Fruit fly (Drosophila melanogaster) whole organism, embryonic: ENCODE measurements around the gene Obp93a.

Experiments
- Adf1 ChIP-seq: fragments of 200-800 bp; sonication (Bioruptor generic); IDR thresholded peaks from 2 replicates; pipeline ENCODE4 v1.3.6; 2022; ENCODE audit warnings: missing biosample characterization, missing genetic modification characterization
- BEAF-32 ChIP-seq: fragments of 200-800 bp; sonication (Bioruptor generic); optimal IDR thresholded peaks from 3 replicates; lab custom pipeline; 2017; ENCODE audit warnings: missing biosample characterization, missing genetic modification characterization, mild to moderate bottlenecking, moderate library complexity, missing genetic modification reagents
- CG10366 ChIP-seq: fragments of 200-800 bp; sonication (Bioruptor generic); IDR thresholded peaks from 2 replicates; pipeline ENCODE4 v1.3.6; 2022; ENCODE audit warnings: missing biosample characterization, missing genetic modification characterization
- CG10462 ChIP-seq: fragments of 200-800 bp; sonication (Bioruptor generic); optimal IDR thresholded peaks from 2 replicates; lab custom pipeline; 2016; ENCODE audit warnings: missing biosample characterization, missing genetic modification characterization
- CG11695 ChIP-seq: fragments of 200-800 bp; sonication (Bioruptor generic); IDR thresholded peaks from 3 replicates; pipeline ENCODE4 v1.3.6; 2022; ENCODE audit warnings: missing biosample characterization, missing genetic modification characterization
- CG12769 ChIP-seq: fragments of 200-800 bp; sonication (Bioruptor generic); optimal IDR thresholded peaks from 2 replicates; lab custom pipeline; 2019; ENCODE audit warnings: missing biosample characterization, mild to moderate bottlenecking, missing genetic modification characterization, moderate library complexity
- CG13287 ChIP-seq: fragments of 200-800 bp; sonication (Bioruptor generic); IDR thresholded peaks from 2 replicates; pipeline ENCODE4 v1.3.6; 2022; ENCODE audit warnings: missing biosample characterization, missing genetic modification characterization; ENCODE audit not compliant: partially characterized antibody
- CG16813 ChIP-seq: fragments of 200-800 bp; sonication (Bioruptor generic); IDR thresholded peaks from 3 replicates; pipeline ENCODE4 v1.3.6; 2022; ENCODE audit warnings: missing biosample characterization, missing genetic modification characterization; ENCODE audit not compliant: partially characterized antibody
- CG17361 ChIP-seq: fragments of 200-800 bp; sonication (Bioruptor generic); IDR thresholded peaks from 3 replicates; pipeline ENCODE4 v1.3.6; 2022; ENCODE audit warnings: missing biosample characterization, missing genetic modification characterization
- CG17612 ChIP-seq: fragments of 200-800 bp; sonication (Bioruptor generic); IDR thresholded peaks from 2 replicates; pipeline ENCODE4 v1.3.6; 2022; ENCODE audit warnings: missing biosample characterization, missing genetic modification characterization
- CG18262 ChIP-seq: fragments of 200-800 bp; optimal IDR thresholded peaks from 3 replicates; lab custom pipeline; 2019; ENCODE audit warnings: missing biosample characterization, mild to moderate bottlenecking, missing genetic modification characterization, moderate library complexity
- CG2678 ChIP-seq: fragments of 200-800 bp; sonication (Bioruptor generic); optimal IDR thresholded peaks from 3 replicates; lab custom pipeline; 2019; ENCODE audit warnings: missing biosample characterization, mild to moderate bottlenecking, missing genetic modification characterization, moderate library complexity
- CG3281 ChIP-seq: fragments of 200-800 bp; sonication (Bioruptor generic); optimal IDR thresholded peaks from 3 replicates; lab custom pipeline; 2017; ENCODE audit warnings: missing biosample characterization, mild to moderate bottlenecking, missing genetic modification characterization
- CG3407 ChIP-seq: fragments of 200-800 bp; sonication (Bioruptor generic); optimal IDR thresholded peaks from 2 replicates; lab custom pipeline; 2018; ENCODE audit warnings: missing biosample characterization, mild to moderate bottlenecking, missing genetic modification characterization
- CG7928 ChIP-seq: fragments of 200-800 bp; sonication (Bioruptor generic); optimal IDR thresholded peaks from 2 replicates; lab custom pipeline; 2017; ENCODE audit warnings: missing biosample characterization, mild to moderate bottlenecking, missing genetic modification characterization
- CG7963 ChIP-seq: fragments of 200-800 bp; sonication (Bioruptor generic); IDR thresholded peaks from 3 replicates; pipeline ENCODE4 v1.3.6; 2022; ENCODE audit warnings: missing biosample characterization, missing genetic modification characterization; ENCODE audit not compliant: partially characterized antibody
- CG7987 ChIP-seq: fragments of 200-800 bp; sonication (Bioruptor generic); optimal IDR thresholded peaks from 2 replicates; lab custom pipeline; 2018; ENCODE audit warnings: missing biosample characterization, mild to moderate bottlenecking, missing genetic modification characterization, moderate library complexity
- CG9727 ChIP-seq: fragments of 200-800 bp; sonication (Bioruptor generic); optimal IDR thresholded peaks from 3 replicates; lab custom pipeline; 2017; ENCODE audit warnings: missing biosample characterization, mild to moderate bottlenecking, missing genetic modification characterization
- Chrac-16 ChIP-seq: fragments of 200-800 bp; sonication (Bioruptor generic); optimal IDR thresholded peaks from 3 replicates; lab custom pipeline; 2016; ENCODE audit warnings: missing biosample characterization, missing genetic modification characterization
- Dfd ChIP-seq, 2 experiments: fragments of >200 bp; optimal IDR thresholded peaks; 2 replicates each; lab custom pipeline; 2017; ENCODE audit warnings: missing biosample characterization in 2 of 2, missing genetic modification characterization in 2 of 2
- Dp ChIP-seq: fragments of 200-800 bp; sonication (Bioruptor generic); optimal IDR thresholded peaks from 2 replicates; lab custom pipeline; 2018; ENCODE audit warnings: missing biosample characterization, mild to moderate bottlenecking, missing genetic modification characterization, moderate library complexity
- Hand ChIP-seq: fragments of 200-800 bp; sonication (Bioruptor generic); optimal IDR thresholded peaks from 2 replicates; lab custom pipeline; 2017; ENCODE audit warnings: mild to moderate bottlenecking, missing biosample characterization, missing genetic modification reagents, missing genetic modification characterization
- MTF-1 ChIP-seq: fragments of 200-800 bp; sonication (Bioruptor generic); optimal IDR thresholded peaks from 2 replicates; lab custom pipeline; 2018; ENCODE audit warnings: missing biosample characterization, mild to moderate bottlenecking, missing genetic modification characterization, borderline replicate concordance
- Nf-YC ChIP-seq: fragments of 200-800 bp; optimal IDR thresholded peaks from 3 replicates; lab custom pipeline; 2019; ENCODE audit warnings: missing biosample characterization, mild to moderate bottlenecking, missing genetic modification characterization, moderate library complexity
- NfI ChIP-seq: fragments of 200-800 bp; sonication (Bioruptor generic); optimal IDR thresholded peaks from 3 replicates; lab custom pipeline; 2018; ENCODE audit warnings: missing biosample characterization, mild to moderate bottlenecking, missing genetic modification characterization, moderate library complexity
- Rfx ChIP-seq: fragments of 200-800 bp; sonication (Bioruptor generic); IDR thresholded peaks from 2 replicates; pipeline ENCODE4 v1.3.6; 2022; ENCODE audit warnings: missing biosample characterization, missing genetic modification characterization
- Sin3A ChIP-seq: fragments of >200 bp; optimal IDR thresholded peaks from 2 replicates; lab custom pipeline; 2018
- Trl ChIP-seq, 3 experiments: fragments of >200 bp in 2 of 3; fragments of 200-800 bp in 1 of 3; sonication (Bioruptor generic) in 1 of 3; optimal IDR thresholded peaks; 2 replicates in 1 of 3; 3 replicates in 2 of 3; lab custom pipeline; 2016 to 2017; ENCODE audit warnings: missing biosample characterization in 1 of 3, missing genetic modification characterization in 1 of 3
- ab ChIP-seq: fragments of 200-800 bp; sonication (Bioruptor generic); optimal IDR thresholded peaks from 2 replicates; lab custom pipeline; 2016; ENCODE audit warnings: missing biosample characterization, missing genetic modification characterization
- chn ChIP-seq: fragments of 200-800 bp; sonication (Bioruptor generic); optimal IDR thresholded peaks from 2 replicates; lab custom pipeline; 2016; ENCODE audit warnings: missing biosample characterization, missing genetic modification characterization
- corto ChIP-seq: fragments of 200-800 bp; sonication (Bioruptor generic); optimal IDR thresholded peaks from 2 replicates; lab custom pipeline; 2016; ENCODE audit warnings: missing biosample characterization, mild to moderate bottlenecking, missing genetic modification characterization, moderate library complexity
- crol ChIP-seq: fragments of 200-800 bp; sonication (Bioruptor generic); IDR thresholded peaks from 2 replicates; pipeline ENCODE4 v1.3.6; 2022; ENCODE audit warnings: missing biosample characterization, missing genetic modification characterization
- crp ChIP-seq, 2 experiments: fragments of 200-800 bp; sonication (Bioruptor generic); optimal IDR thresholded peaks; 2 replicates in 1 of 2; 3 replicates in 1 of 2; lab custom pipeline; 2017; ENCODE audit warnings: missing biosample characterization in 2 of 2, missing genetic modification characterization in 2 of 2, mild to moderate bottlenecking in 1 of 2, moderate library complexity in 1 of 2
- cwo ChIP-seq: fragments of 200-800 bp; sonication (Bioruptor generic); optimal IDR thresholded peaks from 3 replicates; lab custom pipeline; 2017; ENCODE audit warnings: missing biosample characterization, missing genetic modification characterization, mild to moderate bottlenecking, moderate library complexity, missing genetic modification reagents
- dysf ChIP-seq: fragments of 200-800 bp; sonication (Bioruptor generic); IDR thresholded peaks from 3 replicates; pipeline ENCODE4 v1.3.6; 2022; ENCODE audit warnings: missing biosample characterization, missing genetic modification characterization
- fd64A ChIP-seq: fragments of 200-800 bp; sonication (Bioruptor generic); optimal IDR thresholded peaks from 3 replicates; lab custom pipeline; 2018; ENCODE audit warnings: missing biosample characterization, mild to moderate bottlenecking, missing genetic modification characterization
- fu2 ChIP-seq: fragments of 200-800 bp; sonication (Bioruptor generic); optimal IDR thresholded peaks from 2 replicates; lab custom pipeline; 2016; ENCODE audit warnings: missing biosample characterization, missing genetic modification characterization
- ken ChIP-seq: fragments of 200-800 bp; sonication (Bioruptor generic); IDR thresholded peaks from 3 replicates; pipeline ENCODE4 v1.3.6; 2022; ENCODE audit warnings: missing biosample characterization, missing genetic modification characterization
- lola ChIP-seq, 3 experiments: fragments of >200 bp in 2 of 3; fragments of 200-800 bp in 1 of 3; sonication (Bioruptor generic) in 1 of 3; optimal IDR thresholded peaks; 2 replicates each; lab custom pipeline; 2017 to 2019; ENCODE audit warnings: missing biosample characterization in 3 of 3, missing genetic modification characterization in 3 of 3, mild to moderate bottlenecking in 1 of 3, moderate library complexity in 1 of 3
- lov ChIP-seq, 2 experiments: fragments of 200-800 bp in 1 of 2; fragments of >200 bp in 1 of 2; sonication (Bioruptor generic) in 1 of 2; IDR thresholded peaks in 1 of 2; optimal IDR thresholded peaks in 1 of 2; 2 replicates in 1 of 2; 3 replicates in 1 of 2; pipeline versions ENCODE4 v1.3.6 to Lab custom; 2017 to 2022; ENCODE audit warnings: missing biosample characterization in 1 of 2, missing genetic modification characterization in 1 of 2
- nmo ChIP-seq: fragments of 200-800 bp; sonication (Bioruptor generic); optimal IDR thresholded peaks from 2 replicates; lab custom pipeline; 2018; ENCODE audit warnings: missing biosample characterization, mild to moderate bottlenecking, missing genetic modification characterization, moderate library complexity
- rib ChIP-seq: fragments of 200-800 bp; sonication (Bioruptor generic); IDR thresholded peaks from 2 replicates; pipeline ENCODE4 v1.3.6; 2022; ENCODE audit warnings: missing biosample characterization, missing genetic modification characterization
- ro ChIP-seq: fragments of 200-800 bp; sonication (Bioruptor generic); IDR thresholded peaks from 2 replicates; pipeline ENCODE4 v1.3.6; 2022; ENCODE audit warnings: missing biosample characterization, missing genetic modification characterization
- sd ChIP-seq: fragments of 200-800 bp; sonication (Bioruptor generic); optimal IDR thresholded peaks from 3 replicates; lab custom pipeline; 2018; ENCODE audit warnings: missing biosample characterization, mild to moderate bottlenecking, missing genetic modification characterization, moderate library complexity
- so ChIP-seq: fragments of 200-800 bp; sonication (Bioruptor generic); IDR thresholded peaks from 3 replicates; pipeline ENCODE4 v1.3.6; 2022; ENCODE audit warnings: missing biosample characterization, missing genetic modification characterization
- sob ChIP-seq: fragments of 200-800 bp; sonication (Bioruptor generic); IDR thresholded peaks from 2 replicates; pipeline ENCODE4 v1.3.6; 2022; ENCODE audit warnings: missing biosample characterization, missing genetic modification characterization
- stc ChIP-seq: fragments of 200-800 bp; sonication (Bioruptor generic); IDR thresholded peaks from 2 replicates; pipeline ENCODE4 v1.3.6; 2022; ENCODE audit warnings: missing biosample characterization, missing genetic modification characterization
- stwl ChIP-seq: fragments of 200-800 bp; sonication (Bioruptor generic); optimal IDR thresholded peaks from 3 replicates; lab custom pipeline; 2018; ENCODE audit warnings: missing biosample characterization, mild to moderate bottlenecking, missing genetic modification characterization, moderate library complexity
- zfh1 ChIP-seq: fragments of 200-800 bp; sonication (Bioruptor generic); IDR thresholded peaks from 3 replicates; pipeline ENCODE4 v1.3.6; 2022; ENCODE audit warnings: missing biosample characterization, missing genetic modification characterization

Obp93a gene

DNA sequence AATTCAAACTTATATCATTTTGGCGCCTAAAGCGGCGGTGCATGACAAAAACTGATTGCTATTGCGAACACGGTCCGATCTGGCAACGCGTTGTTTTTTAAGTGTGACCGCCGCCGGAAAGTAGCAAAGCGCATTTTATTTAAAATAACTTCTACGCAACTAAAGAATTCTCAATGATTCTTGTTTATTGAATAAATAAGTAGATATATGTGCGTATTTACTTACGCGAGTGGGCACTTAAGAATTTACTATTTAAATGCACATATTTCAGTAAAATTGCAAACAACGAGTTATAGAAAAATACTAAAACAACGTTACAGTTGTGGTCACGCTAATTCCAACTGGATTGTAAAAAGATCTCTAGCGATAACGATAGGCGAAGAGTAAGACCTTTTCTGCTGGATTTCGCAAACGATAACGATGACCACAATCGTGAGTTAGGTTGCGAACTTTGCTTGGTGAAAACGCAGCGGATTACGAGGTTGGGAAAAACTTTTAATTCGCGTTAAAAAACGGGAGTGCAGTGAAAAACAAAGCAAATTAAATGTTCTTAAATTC is 26.5 kb upstream of the Obp93a start (continued):
- peak; percentile 66 for TF ChIP-seq BEAF-32 (GFP tag; lab: Kevin White, UChicago)
- no peak for TF ChIP-seq ab (GFP tag; lab: Kevin White, UChicago)
- TF ChIP-seq zfh1 (GFP tag; lab: Robert Waterston, UW) = no peak
- TF ChIP-seq so (GFP tag; lab: Robert Waterston, UW) = no peak
- no peak for TF ChIP-seq sob (GFP tag; lab: Robert Waterston, UW)
- no peak for TF ChIP-seq CG3407 (GFP tag; lab: Kevin White, UChicago)
- TF ChIP-seq CG11695 (GFP tag; lab: Robert Waterston, UW) = no peak
- peak; percentile 62 for TF ChIP-seq nmo (GFP tag; lab: Kevin White, UChicago)
- no peak for TF ChIP-seq Rfx
- no peak for TF ChIP-seq Adf1 (GFP tag; lab: Robert Waterston, UW)
- TF ChIP-seq CG13287 = peak; percentile 77
- TF ChIP-seq CG7963 (GFP tag; lab: Robert Waterston, UW) = no peak; the same call in 2 of the 3 replicates
- no peak for TF ChIP-seq dysf (GFP tag; lab: Robert Waterston, UW)
- 0 out of 3 replicates have a peak, but pooled peaks have one; percentile 25 for TF ChIP-seq CG17361
- TF ChIP-seq CG17612 (GFP tag; lab: Robert Waterston, UW) = no peak
- TF ChIP-seq Dp (GFP tag; lab: Kevin White, UChicago) = peak; percentile 98
- TF ChIP-seq corto (GFP tag; lab: Kevin White, UChicago) = no peak
- TF ChIP-seq ken (GFP tag; lab: Robert Waterston, UW) = no peak
- no peak for TF ChIP-seq sd (tag; lab: Kevin White, UChicago)
- TF ChIP-seq Hand (GFP tag; lab: Kevin White, UChicago) = no peak
- no peak for TF ChIP-seq CG10366
- TF ChIP-seq chn (GFP tag; lab: Kevin White, UChicago) = no peak
- TF ChIP-seq fd64A = no peak
- TF ChIP-seq Sin3A (lab: Kevin White, UChicago) = peak; percentile 95
- no peak for TF ChIP-seq lola (GFP tag; optimal IDR thresholded peaks at IDR 0.05; lab: Kevin White, UChicago)
- TF ChIP-seq CG7928 (GFP tag; lab: Kevin White, UChicago) = no peak
- TF ChIP-seq cwo (GFP tag; lab: Kevin White, UChicago) = no peak
- no peak for TF ChIP-seq CG12769 (tag; lab: Kevin White, UChicago)
- TF ChIP-seq stc = no peak
- TF ChIP-seq lov (optimal IDR thresholded peaks at IDR 0.05; lab: Kevin White, UChicago) = no peak
- TF ChIP-seq lov (GFP tag; IDR thresholded peaks at IDR 0.05; lab: Robert Waterston, UW) = no peak
- no peak for TF ChIP-seq crp (GFP tag; optimal IDR thresholded peaks at IDR 0.05; lab: Kevin White, UChicago)
- TF ChIP-seq CG16813 (GFP tag; lab: Robert Waterston, UW) = peak; percentile 54; the same call in 2 of the 3 replicates
- TF ChIP-seq rib (GFP tag; lab: Robert Waterston, UW) = no peak
- no peak for TF ChIP-seq CG18262
- no peak for TF ChIP-seq NfI (GFP tag; lab: Kevin White, UChicago)
- no peak for TF ChIP-seq ro (GFP tag; lab: Robert Waterston, UW)
- no peak for TF ChIP-seq MTF-1
- no peak for TF ChIP-seq CG9727 (GFP tag; lab: Kevin White, UChicago)
- TF ChIP-seq Chrac-16 = peak; percentile 7
- no peak for TF ChIP-seq crol
- no peak for TF ChIP-seq Trl (optimal IDR thresholded peaks at IDR 0.05; lab: Kevin White, UChicago)
- peak; percentile 6 for TF ChIP-seq Trl (GFP tag; optimal IDR thresholded peaks at IDR 0.05; lab: Kevin White, UChicago)
- peak; percentile 99 for TF ChIP-seq stwl (tag; lab: Kevin White, UChicago)
- TF ChIP-seq Dfd (GFP tag; optimal IDR thresholded peaks at IDR 0.05; lab: Kevin White, UChicago) = no peak
- no peak for TF ChIP-seq CG3281 (GFP tag; lab: Kevin White, UChicago)
- no peak for TF ChIP-seq fu2 (GFP tag; lab: Kevin White, UChicago)
- TF ChIP-seq CG2678 (tag; lab: Kevin White, UChicago) = no peak
- TF ChIP-seq Nf-YC (tag; lab: Kevin White, UChicago) = no peak
- no peak for TF ChIP-seq CG10462 (GFP tag; lab: Kevin White, UChicago)
- TF ChIP-seq CG7987 = no peak
